Worm (Caenorhabditis elegans): ENCODE results near the gene C35B1.2.

C35B1.2 gene

ce11 chrIV:4102720-4103119 lies 16.7 kb downstream of the C35B1.2 start, which contains the start of gene ubc-1:
ubc-1 (plus strand) TSS chrIV:4103020.
- TF ChIP-seq npax-4 (tag; optimal IDR thresholded peaks at IDR 0.05): no peak
- no peak for TF ChIP-seq ceh-48 (tag; optimal IDR thresholded peaks at IDR 0.05)
- TF ChIP-seq rnt-1 (tag; optimal IDR thresholded peaks at IDR 0.05): no peak
- no peak for TF ChIP-seq ets-4 (tag; optimal IDR thresholded peaks at IDR 0.05)
- no peak for TF ChIP-seq C08G9.2 (tag; optimal IDR thresholded peaks at IDR 0.05)
- TF ChIP-seq ceh-31 (tag; optimal IDR thresholded peaks at IDR 0.05): no peak
- TF ChIP-seq syd-9 (tag; optimal IDR thresholded peaks at IDR 0.05): no peak
- TF ChIP-seq zip-5 (tag; optimal IDR thresholded peaks at IDR 0.05): no peak
- no peak for TF ChIP-seq fkh-10 (GFP tag; optimal IDR thresholded peaks at IDR 0.05)
- TF ChIP-seq sox-4 (tag; optimal IDR thresholded peaks at IDR 0.05): no peak
- no peak for TF ChIP-seq elt-4 (tag; optimal IDR thresholded peaks at IDR 0.05)
- no peak for TF ChIP-seq nfya-1 (tag; optimal IDR thresholded peaks at IDR 0.05)
- no peak for TF ChIP-seq ceh-6 (GFP tag; optimal IDR thresholded peaks at IDR 0.05)

- TF ChIP-seq nhr-232 (tag; optimal IDR thresholded peaks at IDR 0.05): no peak
- no peak for TF ChIP-seq sox-2 (GFP tag; IDR thresholded peaks at IDR 0.05)
- TF ChIP-seq mec-3 (tag; optimal IDR thresholded peaks at IDR 0.05; ENCODE audit: borderline replicate concordance): no peak
- no peak for TF ChIP-seq che-1 (tag; optimal IDR thresholded peaks at IDR 0.05)
- no peak for TF ChIP-seq ttx-3 (tag; optimal IDR thresholded peaks at IDR 0.05)
- TF ChIP-seq ceh-34 (tag; optimal IDR thresholded peaks at IDR 0.05): no peak
- TF ChIP-seq rnt-1 (tag; optimal IDR thresholded peaks at IDR 0.05): no peak
- no peak for TF ChIP-seq pqm-1 (tag; optimal IDR thresholded peaks at IDR 0.05)
- TF ChIP-seq lin-11 (tag; optimal IDR thresholded peaks at IDR 0.05): no peak
- TF ChIP-seq elt-4 (tag; optimal IDR thresholded peaks at IDR 0.05): no peak
- no peak for TF ChIP-seq dve-1 (tag; optimal IDR thresholded peaks at IDR 0.05)
- TF ChIP-seq hlh-6 (tag; optimal IDR thresholded peaks at IDR 0.05): no peak
- no peak for TF ChIP-seq ceh-24 (tag; optimal IDR thresholded peaks at IDR 0.05)
- no peak for TF ChIP-seq npax-4 (tag; optimal IDR thresholded peaks at IDR 0.05)
- TF ChIP-seq hlh-8 (tag; optimal IDR thresholded peaks at IDR 0.05): no peak
- no peak for TF ChIP-seq madf-2 (tag; optimal IDR thresholded peaks at IDR 0.05)
- TF ChIP-seq pros-1 (tag; optimal IDR thresholded peaks at IDR 0.05): no peak
- no peak for TF ChIP-seq unc-55 (GFP tag; optimal IDR thresholded peaks at IDR 0.05)
- TF ChIP-seq pag-3 (tag; optimal IDR thresholded peaks at IDR 0.05; ENCODE audit: borderline replicate concordance): no peak
- TF ChIP-seq pha-4 (tag; optimal IDR thresholded peaks at IDR 0.05): no peak
These were observed 22.8 kb downstream of the C35B1.2 start, which contains the start of gene C35B1.7 for ce11 chrIV:4108767-4109166. C35B1.7 (plus strand) TSS chrIV:4109067.

ce11 chrIV:4112387-4112786 lies 26.4 kb downstream of the C35B1.2 start, which contains the start of gene F49F1.14:
F49F1.14 (minus strand) TSS chrIV:4112487.
- TF ChIP-seq ceh-31 (tag; optimal IDR thresholded peaks at IDR 0.05): no peak
- no peak for TF ChIP-seq fkh-6 (tag; optimal IDR thresholded peaks at IDR 0.05)
- TF ChIP-seq ceh-30 (tag; optimal IDR thresholded peaks at IDR 0.05): no peak
- TF ChIP-seq hlh-6 (tag; optimal IDR thresholded peaks at IDR 0.05): no peak
- no peak for TF ChIP-seq ahr-1 (tag; optimal IDR thresholded peaks at IDR 0.05)
- no peak for TF ChIP-seq tbx-2 (tag; optimal IDR thresholded peaks at IDR 0.05)
- no peak for TF ChIP-seq syd-9 (tag; optimal IDR thresholded peaks at IDR 0.05)
- no peak for TF ChIP-seq C38D4.7 (GFP tag; optimal IDR thresholded peaks at IDR 0.05)
- no peak for TF ChIP-seq gmeb-2 (tag; optimal IDR thresholded peaks at IDR 0.05)
- TF ChIP-seq ets-4 (tag; optimal IDR thresholded peaks at IDR 0.05): no peak
- TF ChIP-seq fkh-10 (GFP tag; optimal IDR thresholded peaks at IDR 0.05): no peak
- no peak for TF ChIP-seq elt-2 (tag; optimal IDR thresholded peaks at IDR 0.05)
- TF ChIP-seq unc-42 (tag; optimal IDR thresholded peaks at IDR 0.05): no peak
- no peak for TF ChIP-seq pros-1 (tag; optimal IDR thresholded peaks at IDR 0.05)
- TF ChIP-seq pqm-1 (tag; optimal IDR thresholded peaks at IDR 0.05): no peak
- TF ChIP-seq dmd-4 (tag; optimal IDR thresholded peaks at IDR 0.05; ENCODE audit: borderline replicate concordance): no peak
- TF ChIP-seq npax-4 (tag; optimal IDR thresholded peaks at IDR 0.05): no peak
